Worm (Caenorhabditis elegans) whole organism, L3 larva: ENCODE data around the gene ZK185.4.

Source experiments
- R02D3.7 ChIP-seq: fragments of 150-350 bp; optimal IDR thresholded peaks from 2 replicates; lab custom pipeline; 2014; ENCODE audit warnings: missing biosample characterization, missing genetic modification characterization
- ZK546.5 ChIP-seq: sonication (generic microtip); optimal IDR thresholded peaks from 2 replicates; lab custom pipeline; 2017; ENCODE audit warnings: missing biosample characterization, missing genetic modification characterization
- aly-2 ChIP-seq: fragments of 150-350 bp; optimal IDR thresholded peaks from 2 replicates; lab custom pipeline; 2014; ENCODE audit warnings: missing biosample characterization, missing genetic modification characterization
- ama-1 ChIP-seq: fragments of 150-350 bp; optimal IDR thresholded peaks from 2 replicates; lab custom pipeline; 2018
- ceh-16 ChIP-seq: sonication (generic microtip); optimal IDR thresholded peaks from 2 replicates; lab custom pipeline; 2017; ENCODE audit warnings: missing biosample characterization, missing genetic modification characterization
- ceh-28 ChIP-seq: fragments of 150-350 bp; optimal IDR thresholded peaks from 2 replicates; lab custom pipeline; 2014; ENCODE audit warnings: missing biosample characterization, missing genetic modification reagents, missing genetic modification characterization
- ceh-82 ChIP-seq: fragments of 150-350 bp; optimal IDR thresholded peaks from 2 replicates; lab custom pipeline; 2014; ENCODE audit warnings: missing biosample characterization, missing genetic modification characterization
- ceh-9 ChIP-seq: sonication (generic microtip); optimal IDR thresholded peaks from 2 replicates; lab custom pipeline; 2018; ENCODE audit warnings: missing biosample characterization, missing genetic modification characterization
- daf-12 ChIP-seq: fragments of 150-350 bp; optimal IDR thresholded peaks from 2 replicates; lab custom pipeline; 2014; ENCODE audit warnings: missing biosample characterization, missing genetic modification reagents, missing genetic modification characterization
- egl-27 ChIP-seq: sonication (generic microtip); optimal IDR thresholded peaks from 4 replicates; lab custom pipeline; 2017; ENCODE audit warnings: missing biosample characterization, missing genetic modification reagents, missing genetic modification characterization
- egl-5 ChIP-seq: fragments of 150-350 bp; optimal IDR thresholded peaks from 2 replicates; lab custom pipeline; 2017; ENCODE audit warnings: missing biosample characterization, missing genetic modification reagents, missing genetic modification characterization, inconsistent platforms
- elt-1 ChIP-seq: fragments of 150-350 bp; optimal IDR thresholded peaks from 2 replicates; lab custom pipeline; 2014; ENCODE audit warnings: missing biosample characterization, missing genetic modification characterization
- elt-2 ChIP-seq: sonication (generic microtip); optimal IDR thresholded peaks from 2 replicates; lab custom pipeline; 2016; ENCODE audit warnings: missing genetic modification reagents, mild to moderate bottlenecking, missing genetic modification characterization, missing compliant biosample characterization
- elt-3 ChIP-seq, 3 experiments: fragments of 150-350 bp in 1 of 3; sonication (generic microtip) in 2 of 3; optimal IDR thresholded peaks; 2 replicates in 2 of 3; 4 replicates in 1 of 3; lab custom pipeline; 2014 to 2017; ENCODE audit warnings: missing biosample characterization in 3 of 3, missing genetic modification characterization in 3 of 3
- eor-1 ChIP-seq, 2 experiments: fragments of 150-350 bp; optimal IDR thresholded peaks; 2 replicates each; lab custom pipeline; 2014 to 2018; ENCODE audit warnings: missing biosample characterization in 2 of 2, missing genetic modification characterization in 2 of 2
- fkh-10 ChIP-seq: sonication (generic microtip); optimal IDR thresholded peaks from 2 replicates; lab custom pipeline; 2017; ENCODE audit warnings: missing biosample characterization, missing genetic modification reagents, missing genetic modification characterization
- fkh-2 ChIP-seq: fragments of 150-350 bp; optimal IDR thresholded peaks from 2 replicates; lab custom pipeline; 2014; ENCODE audit warnings: missing biosample characterization, missing genetic modification reagents, missing genetic modification characterization
- fos-1 ChIP-seq: fragments of 150-350 bp; optimal IDR thresholded peaks from 2 replicates; lab custom pipeline; 2014; ENCODE audit warnings: missing biosample characterization, missing genetic modification characterization
- hmg-11 ChIP-seq: sonication (generic microtip); optimal IDR thresholded peaks from 2 replicates; lab custom pipeline; 2016; ENCODE audit warnings: missing genetic modification characterization, missing compliant biosample characterization
- jun-1 ChIP-seq: fragments of 150-350 bp; optimal IDR thresholded peaks from 2 replicates; lab custom pipeline; 2014; ENCODE audit warnings: missing biosample characterization, missing genetic modification reagents, missing genetic modification characterization
- lin-15B ChIP-seq: fragments of 150-350 bp; optimal IDR thresholded peaks from 2 replicates; lab custom pipeline; 2014; ENCODE audit warnings: missing biosample characterization, missing genetic modification characterization
- lin-39 ChIP-seq: fragments of 150-350 bp; optimal IDR thresholded peaks from 2 replicates; lab custom pipeline; 2018; ENCODE audit warnings: missing biosample characterization, missing genetic modification reagents, missing genetic modification characterization
- lsy-12 ChIP-seq: sonication (generic microtip); optimal IDR thresholded peaks from 2 replicates; lab custom pipeline; 2016; ENCODE audit warnings: mild to moderate bottlenecking, missing genetic modification characterization, missing compliant biosample characterization
- mdl-1 ChIP-seq: fragments of 150-350 bp; optimal IDR thresholded peaks from 2 replicates; lab custom pipeline; 2014; ENCODE audit warnings: missing biosample characterization, missing genetic modification characterization
- nfya-1 ChIP-seq: sonication (generic microtip); optimal IDR thresholded peaks from 2 replicates; lab custom pipeline; 2017; ENCODE audit warnings: missing genetic modification characterization, mild to moderate bottlenecking, missing compliant biosample characterization, antibody characterized with exemption, moderate library complexity; ENCODE audit not compliant: insufficient read depth
- nhr-11 ChIP-seq: fragments of 150-350 bp; optimal IDR thresholded peaks from 2 replicates; lab custom pipeline; 2014; ENCODE audit warnings: missing biosample characterization, missing genetic modification characterization
- nhr-12 ChIP-seq: fragments of 150-350 bp; optimal IDR thresholded peaks from 2 replicates; lab custom pipeline; 2014; ENCODE audit warnings: missing biosample characterization, missing genetic modification characterization
- nhr-237 ChIP-seq: fragments of 150-350 bp; optimal IDR thresholded peaks from 2 replicates; lab custom pipeline; 2014; ENCODE audit warnings: missing biosample characterization, missing genetic modification characterization
- nhr-25 ChIP-seq: sonication (generic microtip); optimal IDR thresholded peaks from 2 replicates; lab custom pipeline; 2017; ENCODE audit warnings: missing biosample characterization, missing genetic modification characterization
- nhr-28 ChIP-seq: fragments of 150-350 bp; optimal IDR thresholded peaks from 2 replicates; lab custom pipeline; 2014; ENCODE audit warnings: missing biosample characterization, missing genetic modification characterization
- nhr-43 ChIP-seq: sonication (generic microtip); optimal IDR thresholded peaks from 2 replicates; lab custom pipeline; 2016; ENCODE audit warnings: mild to moderate bottlenecking, missing genetic modification characterization, missing compliant biosample characterization; ENCODE audit not compliant: poor library complexity, severe bottlenecking
- nhr-76 ChIP-seq: fragments of 150-350 bp; sonication (generic microtip); optimal IDR thresholded peaks from 5 replicates; lab custom pipeline; 2014; ENCODE audit warnings: missing biosample characterization, missing genetic modification characterization
- nhr-77 ChIP-seq: fragments of 150-350 bp; optimal IDR thresholded peaks from 2 replicates; lab custom pipeline; 2014; ENCODE audit warnings: missing biosample characterization, missing genetic modification characterization
- pha-4 ChIP-seq: fragments of 150-350 bp; optimal IDR thresholded peaks from 2 replicates; lab custom pipeline; 2014; ENCODE audit warnings: missing biosample characterization, missing genetic modification reagents, missing genetic modification characterization
- sea-2 ChIP-seq: fragments of 150-350 bp; sonication (generic microtip); optimal IDR thresholded peaks from 4 replicates; lab custom pipeline; 2014; ENCODE audit warnings: missing biosample characterization, missing genetic modification reagents, missing genetic modification characterization
- tbx-2 ChIP-seq: sonication (generic microtip); optimal IDR thresholded peaks from 2 replicates; lab custom pipeline; 2016; ENCODE audit warnings: mild to moderate bottlenecking, missing genetic modification characterization, missing compliant biosample characterization
- unc-39 ChIP-seq: sonication (generic microtip); optimal IDR thresholded peaks from 4 replicates; lab custom pipeline; 2017; ENCODE audit warnings: missing biosample characterization, missing genetic modification characterization
- unc-62 ChIP-seq: fragments of 150-350 bp; sonication (generic microtip); optimal IDR thresholded peaks from 4 replicates; lab custom pipeline; 2014; ENCODE audit warnings: missing biosample characterization, missing genetic modification reagents, missing genetic modification characterization
- zag-1 ChIP-seq: fragments of 150-350 bp; optimal IDR thresholded peaks from 2 replicates; lab custom pipeline; 2014; ENCODE audit warnings: missing biosample characterization, missing genetic modification characterization
- ztf-11 ChIP-seq: fragments of 150-350 bp; optimal IDR thresholded peaks from 2 replicates; lab custom pipeline; 2014; ENCODE audit warnings: missing biosample characterization, missing genetic modification characterization
- ztf-4 ChIP-seq: fragments of 150-350 bp; optimal IDR thresholded peaks from 2 replicates; lab custom pipeline; 2014; ENCODE audit warnings: missing biosample characterization, missing genetic modification characterization

The ZK185.4 gene

DNA sequence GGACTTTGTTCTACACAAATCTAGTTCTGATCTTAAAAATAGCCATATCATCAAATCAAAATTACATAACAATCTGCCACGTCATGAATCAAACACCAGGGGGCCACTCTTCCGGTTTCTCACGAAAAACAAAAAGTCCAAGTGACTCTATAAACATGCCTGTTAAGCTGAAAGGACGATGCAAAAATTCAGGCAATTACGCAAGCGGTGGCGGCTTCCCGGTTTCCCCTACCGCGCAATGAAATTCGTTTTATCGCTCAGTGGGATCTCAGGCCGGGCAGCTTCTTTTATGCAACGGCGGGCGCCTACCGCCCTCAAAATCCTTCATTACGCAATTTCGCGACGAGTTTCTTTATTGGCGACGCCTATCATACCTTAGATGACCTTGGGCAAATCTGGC, 13.2 kb downstream of the ZK185.4 start:
- no peak for TF ChIP-seq R02D3.7 (tag; lab: Kevin White, UChicago)
- peak; percentile 32 for TF ChIP-seq ama-1 (lab: Kevin White, UChicago)
- TF ChIP-seq nhr-25 = peak; percentile 68
- no peak for TF ChIP-seq egl-27
- no peak for TF ChIP-seq zag-1 (tag; lab: Kevin White, UChicago)

- TF ChIP-seq unc-62 (GFP tag; lab: Kevin White, UChicago) (no peak), nhr-237 (tag; lab: Kevin White, UChicago) (no peak), fos-1 (tag; lab: Kevin White, UChicago) (no peak), lin-39 (tag; lab: Kevin White, UChicago) (no peak), lsy-12 (tag; lab: Kevin White, UChicago) (no peak), egl-5 (no peak), zag-1 (tag; lab: Kevin White, UChicago) (no peak), ztf-4 (tag; lab: Kevin White, UChicago) (no peak), elt-2 (tag; lab: Kevin White, UChicago) (no peak), nhr-43 (peak; percentile 37), nhr-25 (peak; percentile 39), elt-3 (tag; optimal IDR thresholded peaks at IDR 0.05; lab: Kevin White, UChicago) (peak in 1 of 3 experiments; percentile 72)
These were observed 14.8 kb downstream of the ZK185.4 start for ce11 chrIV:4518111-4518510.

DNA sequence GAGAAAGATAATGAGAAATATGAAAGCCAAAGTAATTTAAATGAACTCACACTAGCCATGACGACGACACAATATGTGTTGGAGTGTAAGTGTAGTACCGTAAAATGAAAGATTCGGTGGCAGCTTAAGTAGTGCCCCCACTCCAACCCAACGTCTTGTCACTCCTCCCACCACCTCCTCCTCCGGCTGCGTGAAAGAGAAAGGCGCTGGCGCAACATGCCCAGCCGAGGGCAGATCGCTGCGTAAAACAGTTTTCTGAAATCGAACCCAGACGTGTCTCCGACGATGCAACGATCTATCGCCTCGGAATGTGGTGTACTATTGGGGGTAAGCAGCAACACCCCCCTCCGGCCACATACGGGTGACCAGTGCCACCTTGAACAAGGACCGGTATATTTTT, 15.9 kb downstream of the ZK185.4 start, which contains the start of gene ZK180.5:
TSS of gene ZK180.5 (minus strand) at position 101 of the 400 bp plus-strand sequence.
- no peak for TF ChIP-seq sea-2 (GFP tag; lab: Kevin White, UChicago)
- TF ChIP-seq nhr-43 = peak; percentile 42
- peak; percentile 28 for TF ChIP-seq nhr-25

ce11 chrIV:4516478-4516877, 16.4 kb downstream of the ZK185.4 start:
- TF ChIP-seq elt-2 (tag; lab: Kevin White, UChicago) = no peak
- no peak for TF ChIP-seq eor-1 (tag; optimal IDR thresholded peaks at IDR 0.05; lab: Kevin White, UChicago)
- no peak for TF ChIP-seq ceh-82
- no peak for TF ChIP-seq nfya-1
- TF ChIP-seq R02D3.7 (tag; lab: Kevin White, UChicago) = no peak
- TF ChIP-seq nhr-12 (tag; lab: Kevin White, UChicago) = no peak
- TF ChIP-seq unc-39 (tag; lab: Kevin White, UChicago) = no peak
- no peak for TF ChIP-seq nhr-43
- TF ChIP-seq elt-3 (tag; optimal IDR thresholded peaks at IDR 0.05; lab: Kevin White, UChicago) = no peak
- TF ChIP-seq tbx-2 = no peak
- TF ChIP-seq ztf-4 (tag; lab: Kevin White, UChicago) = no peak
- TF ChIP-seq lin-15B (tag; lab: Kevin White, UChicago) = no peak
- TF ChIP-seq lin-39 (tag; lab: Kevin White, UChicago) = no peak
- TF ChIP-seq unc-62 (GFP tag; lab: Kevin White, UChicago) = no peak
- TF ChIP-seq ceh-9 = no peak
- no peak for TF ChIP-seq daf-12
- TF ChIP-seq nhr-77 (tag; lab: Kevin White, UChicago) = no peak

ce11 chrIV:4513269-4513819, 19.6 kb downstream of the ZK185.4 start, which contains the start of gene sar-1:
TSS of gene sar-1 (minus strand) at chrIV:4513319.
- TF ChIP-seq elt-2 (tag; lab: Kevin White, UChicago) (peak; percentile 60), ztf-11 (tag; lab: Kevin White, UChicago) (no peak), ztf-4 (tag; lab: Kevin White, UChicago) (peak; percentile 65), pha-4 (peak; percentile 48), fkh-10 (GFP tag; lab: Kevin White, UChicago) (peak; percentile 31), ceh-82 (peak; percentile 62), nfya-1 (peak; percentile 70), mdl-1 (peak; percentile 65), nhr-28 (tag; lab: Kevin White, UChicago) (no peak), lin-39 (tag; lab: Kevin White, UChicago) (peak; percentile 45), jun-1 (tag; lab: Kevin White, UChicago) (peak; percentile 56), lin-15B (tag; lab: Kevin White, UChicago) (peak; percentile 82), egl-27 (no peak), zag-1 (tag; lab: Kevin White, UChicago) (no peak), aly-2 (tag; lab: Kevin White, UChicago) (no peak), nhr-11 (peak; percentile 64), fos-1 (tag; lab: Kevin White, UChicago) (no peak), ceh-9 (no peak), daf-12 (no peak), unc-62 (GFP tag; lab: Kevin White, UChicago) (no peak), egl-5 (peak; percentile 39), ceh-16 (tag; lab: Kevin White, UChicago) (no peak), ceh-28 (peak; percentile 55), nhr-237 (tag; lab: Kevin White, UChicago) (no peak), hmg-11 (tag; lab: Kevin White, UChicago) (peak; percentile 53), elt-1 (tag; lab: Kevin White, UChicago) (no peak), nhr-25 (peak; percentile 55), ama-1 (lab: Kevin White, UChicago) (no peak), nhr-77 (tag; lab: Kevin White, UChicago) (peak; percentile 16), elt-3 (tag; optimal IDR thresholded peaks at IDR 0.05; lab: Kevin White, UChicago) (no peak), nhr-43 (peak; percentile 69), nhr-76 (tag; lab: Kevin White, UChicago) (no peak), sea-2 (GFP tag; lab: Kevin White, UChicago) (no peak), fkh-2 (no peak), ZK546.5 (tag; lab: Kevin White, UChicago) (no peak)
